Worm (Caenorhabditis elegans): ENCODE data around the gene F41C3.2.

DNA sequence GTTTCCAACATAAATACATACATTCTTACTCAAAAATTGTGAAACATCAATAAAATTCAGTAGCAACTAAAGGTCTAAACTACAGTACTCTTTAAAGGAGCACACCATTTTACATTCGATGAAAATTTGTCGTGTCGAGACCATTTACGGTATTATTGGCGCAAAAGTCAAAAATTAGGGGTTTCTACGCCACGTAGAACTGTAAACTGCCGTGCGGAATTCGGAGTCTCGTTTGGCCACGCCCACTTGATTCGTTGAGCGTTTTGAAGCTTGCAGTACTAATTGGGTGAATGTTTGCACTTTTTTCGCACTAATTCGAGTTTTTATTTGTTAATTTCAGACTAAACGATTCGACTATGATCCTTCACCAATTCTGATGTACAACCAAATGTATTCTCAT lies 40.9 kb downstream of the F41C3.2 start:
- TF ChIP-seq cog-1 (tag; optimal IDR thresholded peaks at IDR 0.05) (no peak), tab-1 (GFP tag; IDR thresholded peaks at IDR 0.05) (no peak), med-1 (GFP tag; optimal IDR thresholded peaks at IDR 0.05; ENCODE audit: insufficient read depth) (no peak), flt-1 (GFP tag; IDR thresholded peaks at IDR 0.05) (peak; percentile 25; the same call in 1 of the 2 replicates), ztf-29 (GFP tag; IDR thresholded peaks at IDR 0.05) (no peak), ztf-23 (GFP tag; IDR thresholded peaks at IDR 0.05) (no peak), T22C8.4 (GFP tag; IDR thresholded peaks at IDR 0.05) (no peak), klf-2 (GFP tag; conservative IDR thresholded peaks at IDR 0.05) (no peak)

Data from whole organism, midembryonic.